Worm (Caenorhabditis elegans) whole organism, L2 larva: ENCODE data around the gene nrx-1.

Source experiments
- ama-1 ChIP-seq: fragments of 150-350 bp; optimal IDR thresholded peaks from 2 replicates; lab custom pipeline; 2018; ENCODE audit warnings: inconsistent platforms
- ceh-16 ChIP-seq: fragments of 150-350 bp; optimal IDR thresholded peaks from 2 replicates; lab custom pipeline; 2014; ENCODE audit warnings: missing biosample characterization, missing genetic modification characterization
- elt-3 ChIP-seq: sonication (generic microtip); optimal IDR thresholded peaks from 2 replicates; lab custom pipeline; 2017; ENCODE audit warnings: missing biosample characterization, missing genetic modification characterization
- lin-13 ChIP-seq: fragments of 150-350 bp; optimal IDR thresholded peaks from 2 replicates; lab custom pipeline; 2014; ENCODE audit warnings: missing biosample characterization, missing genetic modification reagents, missing genetic modification characterization
- nhr-11 ChIP-seq: fragments of 150-350 bp; optimal IDR thresholded peaks from 2 replicates; lab custom pipeline; 2014; ENCODE audit warnings: missing biosample characterization, missing genetic modification characterization
- nhr-237 ChIP-seq: fragments of 150-350 bp; optimal IDR thresholded peaks from 2 replicates; lab custom pipeline; 2014; ENCODE audit warnings: missing biosample characterization, missing genetic modification characterization
- nhr-77 ChIP-seq: fragments of 150-350 bp; optimal IDR thresholded peaks from 2 replicates; lab custom pipeline; 2014; ENCODE audit warnings: missing biosample characterization, missing genetic modification characterization

ce11 chrV:10804374-10804773 lies 20.4 kb upstream of the nrx-1 start, which contains the start of gene secs-1:
- TF ChIP-seq nhr-77 (tag; lab: Kevin White, UChicago): no peak
- TF ChIP-seq nhr-11 (tag; lab: Kevin White, UChicago): no peak
- no peak for TF ChIP-seq elt-3 (tag; lab: Kevin White, UChicago)
- TF ChIP-seq nhr-237 (tag; lab: Kevin White, UChicago): no peak
- no peak for TF ChIP-seq ama-1
- TF ChIP-seq lin-13: no peak
- no peak for TF ChIP-seq ceh-16 (tag; lab: Kevin White, UChicago)
